Worm (Caenorhabditis elegans) whole organism, young adult: Measurements from ENCODE around the gene ZK666.1.

Source experiments
- C06A6.2 ChIP-seq: fragments of 200-800 bp; sonication (Bioruptor generic); conservative IDR thresholded peaks from 2 replicates; pipeline ENCODE4 v1.3.6; 2022; ENCODE audit warnings: missing genetic modification characterization, missing compliant biosample characterization
- F22D6.2 ChIP-seq: sonication (generic microtip); optimal IDR thresholded peaks from 2 replicates; lab custom pipeline; 2016; ENCODE audit warnings: mild to moderate bottlenecking, missing genetic modification characterization, missing compliant biosample characterization
- F33H1.4 ChIP-seq: fragments of 200-800 bp; sonication (Bioruptor generic); IDR thresholded peaks from 2 replicates; pipeline ENCODE4 v1.3.6; 2022; ENCODE audit warnings: missing genetic modification reagents, missing genetic modification characterization, missing compliant biosample characterization
- F37B4.10 ChIP-seq: fragments of 200-800 bp; sonication (Bioruptor generic); IDR thresholded peaks from 2 replicates; pipeline ENCODE4 v1.3.6; 2022; ENCODE audit warnings: missing genetic modification characterization, missing compliant biosample characterization
- F49E8.2 ChIP-seq: sonication (generic microtip); optimal IDR thresholded peaks from 3 replicates; lab custom pipeline; 2017; ENCODE audit warnings: missing genetic modification characterization, mild to moderate bottlenecking, missing compliant biosample characterization, antibody characterized with exemption, moderate library complexity; ENCODE audit not compliant: insufficient read depth
- F55B11.4 ChIP-seq: sonication (generic microtip); optimal IDR thresholded peaks from 2 replicates; lab custom pipeline; 2016; ENCODE audit warnings: missing compliant biosample characterization, missing genetic modification characterization, borderline replicate concordance; ENCODE audit not compliant: insufficient read depth
- F57A8.1 ChIP-seq: fragments of 200-800 bp; sonication (Bioruptor generic); optimal IDR thresholded peaks from 2 replicates; lab custom pipeline; 2018; ENCODE audit warnings: mild to moderate bottlenecking, missing genetic modification characterization, moderate library complexity, missing compliant biosample characterization
- F57C9.4 ChIP-seq: sonication (generic microtip); optimal IDR thresholded peaks from 2 replicates; lab custom pipeline; 2017; ENCODE audit warnings: mild to moderate bottlenecking, missing genetic modification characterization, missing compliant biosample characterization
- K11D2.4 ChIP-seq: fragments of 200-800 bp; sonication (Bioruptor generic); IDR thresholded peaks from 2 replicates; pipeline ENCODE4 v1.3.6; 2022; ENCODE audit warnings: missing genetic modification reagents, missing genetic modification characterization, missing compliant biosample characterization
- aptf-2 ChIP-seq: fragments of 200-800 bp; sonication (Bioruptor generic); conservative IDR thresholded peaks from 2 replicates; pipeline ENCODE4 v1.3.6; 2022; ENCODE audit warnings: missing genetic modification reagents, missing genetic modification characterization, missing compliant biosample characterization
- atf-7 ChIP-seq: sonication (generic microtip); optimal IDR thresholded peaks from 2 replicates; lab custom pipeline; 2017; ENCODE audit warnings: mild to moderate bottlenecking, missing genetic modification characterization, missing compliant biosample characterization
- athp-1 ChIP-seq: sonication (generic microtip); optimal IDR thresholded peaks from 2 replicates; lab custom pipeline; 2017; ENCODE audit warnings: mild to moderate bottlenecking, missing genetic modification characterization, missing compliant biosample characterization
- attf-3 ChIP-seq: fragments of 200-800 bp; sonication (Bioruptor generic); conservative IDR thresholded peaks from 2 replicates; pipeline ENCODE4 v1.3.6; 2022; ENCODE audit warnings: missing genetic modification reagents, missing genetic modification characterization, missing compliant biosample characterization
- cebp-1 ChIP-seq, 2 experiments: fragments of 200-800 bp in 1 of 2; sonication (Bioruptor generic) in 1 of 2; sonication (generic microtip) in 1 of 2; IDR thresholded peaks in 1 of 2; optimal IDR thresholded peaks in 1 of 2; 2 replicates each; pipeline versions ENCODE4 v1.3.6 to Lab custom; 2017 to 2022; ENCODE audit warnings: missing compliant biosample characterization in 2 of 2, missing genetic modification characterization in 2 of 2, mild to moderate bottlenecking in 1 of 2, missing genetic modification reagents in 1 of 2, moderate library complexity in 1 of 2
- ceh-100 ChIP-seq: fragments of 200-800 bp; sonication (Bioruptor generic); IDR thresholded peaks from 2 replicates; pipeline ENCODE4 v1.3.6; 2022; ENCODE audit warnings: missing genetic modification reagents, missing genetic modification characterization, missing compliant biosample characterization
- egl-18 ChIP-seq: fragments of 200-800 bp; sonication (Bioruptor generic); IDR thresholded peaks from 2 replicates; pipeline ENCODE4 v1.3.6; 2022; ENCODE audit warnings: missing genetic modification reagents, missing genetic modification characterization, missing compliant biosample characterization
- egrh-3 ChIP-seq: fragments of 200-800 bp; sonication (Bioruptor generic); IDR thresholded peaks from 2 replicates; pipeline ENCODE4 v1.3.6; 2022; ENCODE audit warnings: missing genetic modification reagents, missing genetic modification characterization, missing compliant biosample characterization
- fkh-3 ChIP-seq: sonication (generic microtip); optimal IDR thresholded peaks from 2 replicates; lab custom pipeline; 2016; ENCODE audit warnings: mild to moderate bottlenecking, missing genetic modification characterization, missing compliant biosample characterization
- hlh-26 ChIP-seq: fragments of 200-800 bp; sonication (Bioruptor generic); conservative IDR thresholded peaks from 2 replicates; pipeline ENCODE4 v1.3.6; 2022; ENCODE audit warnings: missing genetic modification reagents, missing genetic modification characterization, missing compliant biosample characterization
- hrde-1 ChIP-seq: sonication (generic microtip); optimal IDR thresholded peaks from 2 replicates; lab custom pipeline; 2016; ENCODE audit warnings: missing genetic modification characterization, mild to moderate bottlenecking, missing compliant biosample characterization, moderate library complexity, missing genotype, missing genetic modification reagents, borderline replicate concordance
- mcd-1 ChIP-seq: fragments of 200-800 bp; sonication (Bioruptor generic); IDR thresholded peaks from 2 replicates; pipeline ENCODE4 v1.3.6; 2022; ENCODE audit warnings: missing genetic modification reagents, missing genetic modification characterization, missing compliant biosample characterization
- nfya-1 ChIP-seq: sonication (generic microtip); optimal IDR thresholded peaks from 2 replicates; lab custom pipeline; 2017; ENCODE audit warnings: antibody characterized with exemption, missing compliant biosample characterization, missing genetic modification characterization, borderline replicate concordance; ENCODE audit not compliant: insufficient read depth
- nfya-2 ChIP-seq: fragments of 200-800 bp; sonication (Bioruptor generic); IDR thresholded peaks from 2 replicates; pipeline ENCODE4 v1.3.6; 2022; ENCODE audit warnings: missing genetic modification reagents, missing genetic modification characterization, missing compliant biosample characterization
- nfyb-1 ChIP-seq: fragments of 200-800 bp; sonication (Bioruptor generic); IDR thresholded peaks from 2 replicates; pipeline ENCODE4 v1.3.6; 2022; ENCODE audit warnings: missing genetic modification reagents, missing genetic modification characterization, missing compliant biosample characterization
- repo-1 ChIP-seq: sonication (generic microtip); optimal IDR thresholded peaks from 2 replicates; lab custom pipeline; 2017; ENCODE audit warnings: mild to moderate bottlenecking, missing genetic modification characterization, missing compliant biosample characterization
- snpc-1.3 ChIP-seq: sonication (generic microtip); optimal IDR thresholded peaks from 2 replicates; lab custom pipeline; 2017; ENCODE audit warnings: missing genetic modification characterization, mild to moderate bottlenecking, missing compliant biosample characterization, antibody characterized with exemption, moderate library complexity, missing genotype, missing genetic modification reagents; ENCODE audit not compliant: insufficient read depth
- sptf-2 ChIP-seq: fragments of 200-800 bp; sonication (Bioruptor generic); optimal IDR thresholded peaks from 2 replicates; lab custom pipeline; 2018; ENCODE audit warnings: mild to moderate bottlenecking, missing genetic modification characterization, missing compliant biosample characterization
- unc-130 ChIP-seq: sonication (generic microtip); optimal IDR thresholded peaks from 2 replicates; lab custom pipeline; 2016; ENCODE audit warnings: missing genetic modification reagents, missing genetic modification characterization, missing compliant biosample characterization
- ztf-22 ChIP-seq: fragments of 200-800 bp; sonication (Bioruptor generic); optimal IDR thresholded peaks from 2 replicates; lab custom pipeline; 2018; ENCODE audit warnings: mild to moderate bottlenecking, missing genetic modification characterization, moderate library complexity, missing compliant biosample characterization
- ztf-3 ChIP-seq: fragments of 200-800 bp; sonication (Bioruptor generic); optimal IDR thresholded peaks from 2 replicates; lab custom pipeline; 2018; ENCODE audit warnings: mild to moderate bottlenecking, missing genetic modification characterization, missing compliant biosample characterization

The ZK666.1 gene

DNA sequence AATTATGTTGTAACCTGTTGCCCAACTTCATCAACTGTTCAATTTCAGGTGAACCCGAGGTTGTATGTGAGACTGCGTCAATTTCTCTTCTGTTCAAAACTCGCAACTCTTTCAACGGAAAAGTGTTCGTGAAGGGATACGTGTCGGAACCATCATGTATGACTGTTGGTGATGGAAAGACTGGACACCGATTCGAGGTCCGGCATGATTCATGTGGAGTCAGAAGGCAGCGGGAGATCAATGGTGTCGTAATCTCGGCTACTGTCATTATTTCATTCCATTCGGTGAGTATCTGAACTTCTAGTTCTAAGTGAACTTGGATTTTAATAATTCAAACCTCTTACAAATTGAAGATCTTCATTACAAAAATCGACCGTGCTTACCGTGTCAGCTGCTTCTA, 33.3 kb downstream of the ZK666.1 start:
- no peak for TF ChIP-seq athp-1 (tag; lab: Kevin White, UChicago)
- no peak for TF ChIP-seq egl-18 (GFP tag; lab: Robert Waterston, UW)
- TF ChIP-seq unc-130 (GFP tag; lab: Kevin White, UChicago) = no peak
- TF ChIP-seq F37B4.10 (GFP tag; lab: Robert Waterston, UW) = no peak
- no peak for TF ChIP-seq F33H1.4 (GFP tag; lab: Robert Waterston, UW)
- TF ChIP-seq fkh-3 (tag; lab: Kevin White, UChicago) = no peak
- TF ChIP-seq nfya-1 = no peak

DNA sequence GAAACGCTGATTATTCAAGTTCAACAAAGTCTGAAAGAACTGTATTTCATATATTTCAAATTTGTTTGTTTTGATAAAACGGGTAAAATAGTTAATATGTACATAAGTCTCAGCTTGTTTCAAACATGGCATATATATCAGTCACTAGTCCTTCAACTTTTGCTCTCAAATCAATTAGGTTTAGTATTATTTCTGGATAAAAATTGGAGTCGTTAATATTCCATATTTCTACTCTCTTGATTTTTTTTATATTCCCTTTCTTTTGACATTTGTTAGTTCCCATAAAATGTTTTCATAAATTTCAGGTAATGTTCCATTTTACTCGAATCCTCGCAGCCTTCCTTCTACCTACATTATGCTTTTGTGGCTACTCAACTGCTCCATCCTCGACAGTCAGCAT, 35.3 kb downstream of the ZK666.1 start, which contains the start of gene cut-4:
Gene cut-4, plus strand, starts transcription at position 301 of the 400 bp plus-strand sequence.
- TF ChIP-seq cebp-1 (GFP tag; IDR thresholded peaks at IDR 0.05; lab: Robert Waterston, UW) = no peak
- TF ChIP-seq cebp-1 (tag; optimal IDR thresholded peaks at IDR 0.05; lab: Kevin White, UChicago) = no peak
- no peak for TF ChIP-seq ceh-100 (GFP tag; lab: Robert Waterston, UW)
- TF ChIP-seq hrde-1 = no peak
- TF ChIP-seq nfyb-1 (GFP tag; lab: Robert Waterston, UW) = no peak
- no peak for TF ChIP-seq hlh-26
- no peak for TF ChIP-seq attf-3
- TF ChIP-seq repo-1 (tag; lab: Kevin White, UChicago) = no peak
- TF ChIP-seq ztf-3 (GFP tag; lab: Kevin White, UChicago) = no peak
- TF ChIP-seq ztf-22 (GFP tag; lab: Kevin White, UChicago) = no peak
- TF ChIP-seq F37B4.10 (GFP tag; lab: Robert Waterston, UW) = no peak

DNA sequence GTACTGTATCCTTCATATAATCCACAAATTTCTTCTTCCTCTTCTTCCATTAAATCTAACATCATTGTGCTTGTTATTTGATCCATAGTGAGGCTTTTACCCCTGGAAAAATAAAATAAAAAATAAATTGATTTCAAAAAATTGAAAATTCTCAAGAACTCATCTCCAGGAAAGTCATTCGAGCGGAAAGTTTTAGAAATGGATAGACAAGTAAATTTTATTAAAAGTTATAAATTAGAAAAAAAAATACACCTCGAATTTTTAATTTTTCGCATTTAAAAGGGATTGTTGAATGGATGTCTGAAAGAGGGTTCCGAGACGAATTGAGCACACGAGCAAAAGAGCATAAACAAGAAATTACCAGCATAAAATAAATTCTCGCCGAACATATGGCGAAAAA, 49.2 kb downstream of the ZK666.1 start, which contains the start of gene frpr-21:
Gene frpr-21, minus strand, starts transcription at position 101 of the 400 bp plus-strand sequence.
- TF ChIP-seq F55B11.4 (tag; lab: Kevin White, UChicago) (no peak), mcd-1 (GFP tag; lab: Robert Waterston, UW) (no peak), aptf-2 (no peak), atf-7 (tag; lab: Kevin White, UChicago) (no peak), F57C9.4 (no peak), F57A8.1 (GFP tag; lab: Kevin White, UChicago) (no peak), F49E8.2 (tag; lab: Kevin White, UChicago) (no peak), ceh-100 (GFP tag; lab: Robert Waterston, UW) (no peak), nfya-2 (GFP tag; lab: Robert Waterston, UW) (no peak), F22D6.2 (tag; lab: Kevin White, UChicago) (no peak), snpc-1.3 (tag; lab: Kevin White, UChicago) (no peak), egrh-3 (no peak), sptf-2 (GFP tag; lab: Kevin White, UChicago) (no peak), C06A6.2 (GFP tag; lab: Robert Waterston, UW) (no peak), hrde-1 (no peak), K11D2.4 (GFP tag; lab: Robert Waterston, UW) (no peak)
